Worm (Caenorhabditis elegans) whole organism, dauer: Measurements from ENCODE around the gene sel-9.

Experiments used
- unc-62 ChIP-seq: sonication (generic microtip); optimal IDR thresholded peaks from 2 replicates; lab custom pipeline; 2017; ENCODE audit warnings: missing biosample characterization, missing genetic modification reagents, missing genetic modification characterization

sel-9 gene

DNA sequence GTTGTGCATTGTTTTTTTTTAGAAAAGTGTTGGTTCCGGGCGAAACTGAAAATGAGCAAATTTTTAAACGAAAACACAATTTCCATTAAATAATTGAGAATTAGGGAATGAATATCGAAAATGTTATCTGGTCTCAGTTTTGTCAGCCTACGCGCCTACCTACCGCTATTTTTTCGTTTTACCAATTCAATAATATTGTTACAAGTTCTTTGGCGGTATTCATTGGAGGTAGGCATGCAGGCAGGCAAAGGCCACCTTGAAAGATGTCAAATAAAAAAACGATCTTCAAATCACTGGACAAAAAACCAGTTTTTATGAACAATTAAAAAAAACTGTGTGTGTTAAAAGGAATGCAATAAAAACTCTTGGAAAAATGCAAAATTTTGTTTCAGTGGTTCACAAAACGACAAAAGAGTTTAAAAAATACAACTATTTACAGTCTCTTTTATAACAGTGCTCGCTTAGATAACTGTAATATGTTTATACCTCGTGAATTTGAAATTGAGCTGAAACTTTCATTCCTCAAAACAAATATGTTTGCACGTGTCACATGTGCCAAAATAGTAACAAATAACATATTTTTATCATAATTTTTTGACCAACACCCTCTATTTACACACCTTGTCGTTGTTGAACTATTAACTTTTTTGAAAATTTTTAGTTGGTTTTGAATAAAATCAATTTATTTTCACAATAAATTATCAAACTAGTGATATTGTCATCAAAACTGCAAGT is 2.2 kb upstream of the sel-9 start, which contains the start of gene W02D7.11:
TSS of gene W02D7.11 (minus strand) at position 51 of the 735 bp plus-strand sequence.
- TF ChIP-seq unc-62 (GFP tag; lab: Kevin White, UChicago): no peak

DNA sequence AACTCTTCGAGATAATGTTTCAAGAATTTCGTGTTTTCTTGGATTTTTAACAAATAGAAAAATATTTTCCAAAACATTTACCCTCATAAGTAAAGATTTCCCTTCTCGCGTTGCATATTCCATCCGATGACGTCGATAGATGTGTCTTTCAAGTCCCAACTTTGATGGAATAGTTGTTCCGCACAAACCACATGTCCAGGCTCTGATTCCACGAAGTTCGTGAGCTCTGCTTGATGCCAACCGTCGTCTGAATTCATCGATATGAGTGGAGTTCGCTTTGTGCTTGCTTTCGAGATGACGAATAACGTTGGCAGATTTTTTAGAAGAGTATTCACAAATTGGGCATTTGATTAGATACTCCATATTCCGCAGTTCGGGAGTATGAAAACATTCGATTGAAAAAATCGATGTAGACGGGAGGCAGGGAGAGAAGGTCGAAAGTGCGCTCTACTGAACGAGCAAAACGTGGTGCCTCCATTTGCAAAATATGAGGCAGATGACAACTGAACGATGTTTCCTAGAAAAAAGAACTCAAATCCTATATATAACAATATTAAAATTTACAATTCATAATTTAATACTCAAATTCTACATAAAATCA is 1.3 kb downstream of the sel-9 start, which contains the start of gene W02D7.6:
TSS of gene W02D7.6 (minus strand) at position 573 of the 601 bp plus-strand sequence.
- no peak for TF ChIP-seq unc-62 (GFP tag; lab: Kevin White, UChicago)

DNA sequence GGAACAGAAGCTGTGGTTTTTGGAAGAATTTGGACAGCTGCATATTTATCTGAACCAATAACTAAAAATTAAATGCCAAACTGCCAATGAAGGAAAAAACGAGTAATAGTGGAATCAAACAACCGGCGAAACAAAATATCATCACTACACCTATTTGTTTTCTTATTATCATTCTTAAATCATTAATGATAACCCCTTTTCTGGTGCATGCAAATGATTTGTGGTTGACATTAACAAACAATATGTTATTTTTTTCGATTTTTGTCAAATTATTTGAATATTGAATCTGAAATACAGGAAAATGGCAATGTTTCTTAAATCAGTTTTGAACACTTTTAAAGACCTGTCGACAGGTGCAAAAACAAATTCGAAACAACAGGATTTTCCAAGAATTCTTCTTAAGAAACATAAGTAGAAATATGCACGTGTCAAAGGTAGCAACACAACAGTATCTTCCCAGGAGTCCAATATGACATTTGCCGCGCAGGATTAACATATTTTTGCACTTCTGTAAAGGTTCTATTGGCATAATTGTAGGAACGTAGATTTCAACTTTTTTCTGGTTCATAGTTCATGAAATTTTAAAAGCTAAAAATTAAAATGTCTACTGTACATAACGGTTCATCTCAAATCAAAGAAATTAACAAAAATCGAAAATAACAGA is 3.1 kb downstream of the sel-9 start, which contains the start of gene W02D7.5:
TSS of gene W02D7.5 (minus strand) at position 51 of the 664 bp plus-strand sequence.
- TF ChIP-seq unc-62 (GFP tag; lab: Kevin White, UChicago): no peak

DNA sequence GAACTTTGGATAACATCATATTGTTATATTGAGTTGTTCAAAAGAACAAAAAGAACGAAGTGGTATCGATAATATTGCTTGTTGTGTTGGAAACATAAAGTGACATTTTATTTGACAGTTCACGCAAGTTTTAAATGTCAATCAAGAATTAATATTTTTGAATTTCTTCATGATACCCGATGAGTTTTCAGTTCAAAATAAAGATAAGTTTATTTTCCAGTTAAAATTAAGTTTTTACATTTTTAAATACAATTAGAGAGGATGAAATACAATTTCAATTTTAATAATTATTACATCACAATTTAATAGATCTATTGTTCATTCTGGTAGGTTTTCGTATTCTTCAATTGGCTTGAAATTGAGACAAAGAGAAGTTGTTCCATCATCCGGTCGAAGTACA is 4.9 kb downstream of the sel-9 start, which contains the start of gene W02D7.4:
TSS of gene W02D7.4 (minus strand) at position 101 of the 400 bp plus-strand sequence.
- TF ChIP-seq unc-62 (GFP tag; lab: Kevin White, UChicago): no peak

DNA sequence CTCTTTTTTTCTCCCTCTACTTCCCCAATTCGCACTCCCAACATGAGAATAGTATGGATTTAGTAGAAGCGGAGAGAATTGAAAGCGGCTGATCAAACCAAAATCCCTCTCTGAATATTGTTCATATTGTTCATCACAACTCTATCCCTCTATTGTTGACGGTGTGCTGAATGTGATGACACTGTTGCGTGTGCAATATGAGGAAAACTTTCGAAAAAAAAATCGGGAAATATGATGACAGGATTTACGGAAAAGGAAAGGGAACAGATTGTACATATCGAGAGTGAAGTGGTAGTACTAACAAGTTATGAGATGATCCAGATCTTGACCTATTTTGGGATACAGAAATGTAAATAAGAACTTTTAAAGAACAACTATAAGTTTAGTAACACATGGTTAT is 6.5 kb downstream of the sel-9 start, which contains the start of gene smex-1:
TSS of gene smex-1 (minus strand) at position 101 of the 400 bp plus-strand sequence.
- no peak for TF ChIP-seq unc-62 (GFP tag; lab: Kevin White, UChicago)

DNA sequence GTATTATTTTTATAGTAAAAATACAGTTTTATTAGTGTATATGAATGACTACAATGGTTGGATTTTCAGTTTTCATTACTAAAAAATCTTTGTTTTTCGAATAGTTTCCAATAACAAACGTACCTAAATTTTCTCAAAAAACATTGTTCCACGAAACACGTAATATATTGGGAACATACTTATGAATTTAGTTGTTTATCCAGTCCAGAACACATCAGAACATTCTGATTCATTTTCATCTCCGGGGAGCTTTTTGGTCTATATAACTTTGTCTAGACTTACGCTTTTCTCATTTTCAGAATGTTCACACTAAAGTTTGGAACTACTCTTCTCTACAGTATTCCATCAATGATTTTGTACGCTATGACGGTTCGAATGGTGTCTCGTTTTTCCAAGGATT is 10.6 kb downstream of the sel-9 start, which contains the start of gene srg-33:
TSS of gene srg-33 (plus strand) at position 301 of the 400 bp plus-strand sequence.
- TF ChIP-seq unc-62 (GFP tag; lab: Kevin White, UChicago): no peak

DNA sequence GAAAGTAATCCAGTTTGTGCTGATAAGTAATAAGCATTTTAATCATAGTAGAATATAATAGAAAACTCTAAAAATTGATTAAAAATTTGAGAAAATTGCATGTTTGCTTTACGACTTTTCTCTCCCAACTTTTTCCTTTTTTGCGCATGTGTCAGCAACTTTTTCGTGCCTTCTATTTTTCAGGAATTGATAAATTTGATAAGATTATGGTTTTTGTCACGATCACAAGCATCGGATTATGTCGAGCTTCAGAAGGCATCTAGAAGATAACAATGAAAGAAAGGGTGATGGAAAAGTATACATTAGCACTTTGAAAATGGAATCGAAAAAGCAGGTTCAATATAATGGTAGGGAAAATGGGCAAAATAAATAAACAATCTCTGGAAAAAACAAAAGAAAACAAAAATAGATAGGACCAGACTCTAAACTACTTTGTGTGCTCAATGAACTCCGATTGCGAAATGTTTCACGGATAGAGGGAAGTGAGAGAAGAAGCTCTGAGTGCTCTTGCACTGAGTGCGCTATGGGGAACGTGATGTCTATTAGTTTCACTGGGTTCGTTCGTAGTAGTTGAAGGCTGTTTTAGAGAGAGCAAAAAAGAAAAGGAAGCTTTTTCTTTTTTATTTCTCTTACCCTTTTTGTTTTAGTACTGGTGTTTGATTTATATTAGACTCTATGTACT is 14.1 kb downstream of the sel-9 start:
- no peak for TF ChIP-seq unc-62 (GFP tag; lab: Kevin White, UChicago)

DNA sequence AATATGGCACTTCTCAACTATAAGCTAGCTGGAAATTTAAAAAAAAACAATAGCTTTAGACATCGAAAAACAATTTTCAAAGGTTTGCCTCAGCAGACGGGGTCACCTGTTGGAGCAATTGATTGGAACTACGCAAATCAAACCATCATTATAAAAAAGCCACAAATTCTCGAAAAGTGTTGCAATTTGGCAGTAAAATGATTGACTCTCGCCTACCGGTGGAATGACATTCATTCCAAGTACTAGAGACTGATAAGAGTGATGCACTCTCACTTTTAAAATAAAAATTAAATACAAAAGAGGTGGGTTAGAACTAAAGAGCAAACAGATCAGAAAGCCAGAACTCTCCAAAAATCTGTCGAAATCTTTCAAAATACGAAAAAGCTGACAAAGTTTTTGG is 16.9 kb downstream of the sel-9 start:
- TF ChIP-seq unc-62 (GFP tag; lab: Kevin White, UChicago): no peak

DNA sequence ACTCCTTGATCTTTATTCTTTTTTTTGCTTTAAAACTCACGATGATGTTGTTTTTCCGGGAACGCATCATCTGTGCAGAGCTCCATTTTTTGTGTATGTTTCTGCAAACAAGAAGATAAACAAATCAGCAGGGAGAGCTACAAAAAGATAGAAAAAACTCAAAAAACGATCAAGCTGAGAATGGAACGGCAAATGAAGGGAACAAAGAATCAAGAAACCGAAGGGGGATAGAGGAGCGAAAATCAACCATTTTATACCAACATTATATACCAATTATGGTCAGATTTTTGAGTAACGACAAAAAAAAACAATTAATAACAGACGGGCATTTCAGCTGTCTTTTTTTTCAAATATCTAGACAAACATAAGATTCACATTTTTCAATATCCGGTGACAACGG is 17.6 kb downstream of the sel-9 start, which contains the start of gene slc-17.5:
TSS of gene slc-17.5 (minus strand) at position 101 of the 400 bp plus-strand sequence.
- no peak for TF ChIP-seq unc-62 (GFP tag; lab: Kevin White, UChicago)

DNA sequence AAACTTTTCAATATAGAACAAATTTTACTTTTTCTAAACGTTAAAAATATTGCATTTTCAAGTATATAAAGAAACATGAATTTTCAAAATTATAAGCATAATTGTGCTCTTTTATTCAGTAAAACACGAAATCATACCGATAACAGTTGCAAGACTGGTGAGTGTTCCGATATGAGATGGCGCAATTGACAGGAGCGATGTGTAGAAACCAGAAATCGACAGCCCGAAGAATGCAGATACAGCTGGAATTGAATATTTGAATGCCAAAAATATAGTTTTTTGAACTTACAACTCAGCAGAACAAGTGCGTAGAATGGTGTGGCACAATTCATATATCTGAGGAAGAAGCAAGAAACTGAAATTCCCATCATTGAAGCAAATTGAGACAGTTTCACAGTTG is 19.4 kb downstream of the sel-9 start:
- no peak for TF ChIP-seq unc-62 (GFP tag; lab: Kevin White, UChicago)

DNA sequence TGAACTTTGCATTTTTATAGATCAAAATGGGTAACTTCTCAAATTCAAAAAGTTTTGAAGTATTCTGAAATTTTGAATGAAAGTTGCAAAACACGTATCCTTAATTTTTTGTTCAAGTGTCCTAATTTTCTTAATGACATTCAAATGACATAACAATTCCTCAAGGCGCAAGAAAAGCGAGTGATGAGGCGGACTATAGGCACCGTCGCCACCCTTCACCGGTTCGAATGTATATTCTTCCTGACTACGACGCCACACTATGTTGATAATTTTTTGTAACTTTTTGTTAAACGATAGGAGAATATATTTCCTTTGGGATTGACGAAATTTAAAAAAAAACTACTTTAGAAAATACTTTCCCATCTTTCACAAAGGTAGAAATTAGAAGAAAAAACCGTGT is 20.7 kb downstream of the sel-9 start:
- TF ChIP-seq unc-62 (GFP tag; lab: Kevin White, UChicago): no peak

DNA sequence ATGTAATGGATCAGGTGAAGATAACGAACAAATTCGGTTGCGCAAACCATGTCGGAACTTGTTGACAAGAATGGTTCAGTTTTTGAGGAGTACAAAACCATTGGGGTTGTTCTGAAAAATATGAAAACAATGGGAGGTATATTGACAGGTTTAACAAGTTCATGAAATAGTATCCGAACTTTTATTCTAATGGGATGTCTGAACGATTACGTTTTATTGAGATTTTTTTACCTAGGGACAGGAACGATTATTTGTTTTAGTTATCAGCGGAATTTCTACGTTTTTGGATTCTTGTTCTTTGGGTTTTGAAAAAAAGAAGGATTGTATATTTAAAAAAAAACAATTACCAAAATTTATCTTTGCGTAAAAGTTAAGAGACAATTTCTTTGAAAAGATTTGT is 21.6 kb downstream of the sel-9 start, which contains the start of gene str-135:
TSS of gene str-135 (minus strand) at position 101 of the 400 bp plus-strand sequence.
- TF ChIP-seq unc-62 (GFP tag; lab: Kevin White, UChicago): no peak

DNA sequence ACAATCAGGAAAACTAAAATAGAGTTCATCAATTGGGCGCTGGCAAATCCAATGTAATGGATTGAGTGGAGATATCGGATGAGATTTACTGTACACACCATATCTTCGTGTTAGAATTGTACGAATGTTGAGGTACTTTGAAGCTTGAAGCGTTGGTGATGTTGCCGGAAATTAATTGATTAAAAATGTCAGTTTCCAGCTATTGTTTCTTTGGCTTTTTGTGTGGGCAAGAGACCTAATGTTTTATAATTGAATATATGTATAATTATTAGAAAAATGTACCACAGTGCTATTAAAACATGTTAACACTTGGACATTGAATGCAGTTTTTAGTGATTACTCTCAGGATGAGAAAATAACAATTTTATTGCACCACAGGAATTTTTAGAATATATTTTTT is 23.6 kb downstream of the sel-9 start, which contains the start of gene str-136:
TSS of gene str-136 (minus strand) at position 101 of the 400 bp plus-strand sequence.
- no peak for TF ChIP-seq unc-62 (GFP tag; lab: Kevin White, UChicago)

DNA sequence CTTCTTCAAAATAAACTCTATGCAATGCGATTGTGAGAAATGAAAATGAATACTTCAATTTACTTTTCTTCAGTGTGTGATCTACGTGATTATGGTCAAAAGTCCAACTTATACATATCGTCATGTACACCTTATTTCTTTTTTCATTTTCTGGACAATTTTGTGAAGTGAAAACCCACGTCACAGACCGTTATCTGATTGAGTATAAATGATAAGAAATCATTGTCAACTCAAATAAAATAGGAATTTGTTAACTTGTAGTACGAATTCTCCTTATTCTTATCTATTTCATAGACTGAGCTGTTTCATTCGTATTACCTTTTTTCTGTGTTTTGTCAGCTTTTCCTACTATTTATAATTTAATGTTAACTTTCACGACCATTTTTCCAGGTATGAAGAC is 30.4 kb downstream of the sel-9 start, which contains the start of gene asp-5:
TSS of gene asp-5 (plus strand) at position 391 of the 400 bp plus-strand sequence.
- TF ChIP-seq unc-62 (GFP tag; lab: Kevin White, UChicago): no peak

DNA sequence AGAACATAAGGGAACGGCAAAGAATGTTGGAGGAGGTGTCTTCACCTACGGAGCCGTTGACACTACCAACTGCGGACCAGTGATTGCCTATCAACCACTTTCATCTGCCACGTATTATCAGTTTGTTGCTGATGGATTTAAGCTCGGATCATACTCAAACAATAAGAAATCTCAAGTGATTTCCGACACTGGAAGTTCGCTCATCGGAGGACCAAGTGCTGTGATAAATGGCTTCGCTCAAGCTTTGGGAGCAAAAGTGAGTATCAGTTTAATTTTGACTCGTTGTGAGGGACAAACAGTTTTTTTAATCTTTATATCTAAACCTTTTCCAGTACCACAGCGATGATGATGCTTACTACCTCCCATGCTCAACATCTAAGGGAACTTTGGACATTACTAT is 31.0 kb downstream of the sel-9 start:
- TF ChIP-seq unc-62 (GFP tag; lab: Kevin White, UChicago): no peak
